Worm (Caenorhabditis elegans): ENCODE measurements around the gene mdt-10.

DNA sequence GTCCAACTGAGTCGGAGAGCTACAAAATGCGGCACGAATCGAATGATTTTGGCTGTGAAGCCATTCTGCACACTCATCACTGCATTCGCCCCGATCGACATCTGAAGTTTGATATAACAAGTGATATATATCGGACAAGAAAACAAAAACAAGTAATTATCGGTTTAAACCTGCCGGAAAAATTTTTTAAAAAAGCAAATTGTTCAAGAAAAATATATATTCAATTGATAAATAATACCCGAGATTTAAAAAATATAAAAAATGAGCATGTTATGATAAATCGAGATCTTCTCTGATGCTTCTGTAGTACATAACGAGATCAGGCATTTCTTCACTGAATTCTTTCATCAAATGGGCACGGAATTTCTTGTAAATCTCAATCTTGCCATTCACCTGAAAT, 1.2 kb downstream of the mdt-10 start, which contains the start of gene T09A5.5:
- TF ChIP-seq lin-39 (tag; optimal IDR thresholded peaks at IDR 0.05) (no peak), skn-1 (tag; optimal IDR thresholded peaks at IDR 0.05) (no peak), egl-27 (tag; optimal IDR thresholded peaks at IDR 0.05) (no peak), tra-1 (GFP tag; IDR thresholded peaks at IDR 0.05) (no peak)

Measured in whole organism, L4 larva.